Worm (Caenorhabditis elegans): ENCODE results near the gene C30A5.10.
A peak's percentile ranks its signal among the peaks of the same experiment; 100 is the strongest.

The C30A5.10 gene

DNA sequence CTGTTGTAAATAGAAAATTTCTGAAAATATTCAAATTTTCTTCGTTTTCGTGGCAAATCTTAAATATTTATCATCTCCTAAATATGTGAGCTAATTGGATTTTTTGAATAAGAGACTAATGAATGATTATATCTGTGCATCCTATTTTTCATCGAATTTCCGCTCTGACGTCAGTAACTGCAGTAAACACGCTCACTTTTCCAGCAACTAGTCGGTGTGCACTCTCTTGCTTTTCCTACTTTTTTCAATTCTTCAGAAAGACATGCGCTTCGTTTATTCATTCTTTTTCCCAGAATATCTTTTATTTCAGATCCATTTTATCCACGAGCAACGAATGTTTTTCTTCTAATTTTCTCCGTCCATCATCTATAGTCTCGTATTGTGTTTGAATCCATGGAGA lies 19.8 kb upstream of the C30A5.10 start:
- TF ChIP-seq ceh-45 (GFP tag; IDR thresholded peaks at IDR 0.05), result no peak
- no peak for TF ChIP-seq pat-9 (tag; optimal IDR thresholded peaks at IDR 0.05)
- TF ChIP-seq sox-4 (tag; optimal IDR thresholded peaks at IDR 0.05), result no peak
- TF ChIP-seq pag-3 (tag; optimal IDR thresholded peaks at IDR 0.05; ENCODE audit: borderline replicate concordance), result no peak
- TF ChIP-seq ceh-6 (GFP tag; optimal IDR thresholded peaks at IDR 0.05), result no peak
- TF ChIP-seq lin-11 (tag; optimal IDR thresholded peaks at IDR 0.05), result no peak
- no peak for TF ChIP-seq syd-9 (tag; optimal IDR thresholded peaks at IDR 0.05)
- TF ChIP-seq ets-4 (tag; optimal IDR thresholded peaks at IDR 0.05), result no peak
- TF ChIP-seq tbx-7 (tag; optimal IDR thresholded peaks at IDR 0.05), result no peak
- TF ChIP-seq pha-4 (tag; optimal IDR thresholded peaks at IDR 0.05), result no peak
- no peak for TF ChIP-seq pha-2 (tag; optimal IDR thresholded peaks at IDR 0.05)
- no peak for TF ChIP-seq ttx-3 (tag; optimal IDR thresholded peaks at IDR 0.05)
- no peak for TF ChIP-seq fax-1 (tag; optimal IDR thresholded peaks at IDR 0.05)
- no peak for TF ChIP-seq gmeb-2 (tag; optimal IDR thresholded peaks at IDR 0.05)
- no peak for TF ChIP-seq hlh-15 (tag; optimal IDR thresholded peaks at IDR 0.05)
- no peak for TF ChIP-seq che-1 (tag; optimal IDR thresholded peaks at IDR 0.05)
- TF ChIP-seq odd-2 (tag; optimal IDR thresholded peaks at IDR 0.05), result no peak
- no peak for TF ChIP-seq ceh-48 (tag; optimal IDR thresholded peaks at IDR 0.05)

DNA sequence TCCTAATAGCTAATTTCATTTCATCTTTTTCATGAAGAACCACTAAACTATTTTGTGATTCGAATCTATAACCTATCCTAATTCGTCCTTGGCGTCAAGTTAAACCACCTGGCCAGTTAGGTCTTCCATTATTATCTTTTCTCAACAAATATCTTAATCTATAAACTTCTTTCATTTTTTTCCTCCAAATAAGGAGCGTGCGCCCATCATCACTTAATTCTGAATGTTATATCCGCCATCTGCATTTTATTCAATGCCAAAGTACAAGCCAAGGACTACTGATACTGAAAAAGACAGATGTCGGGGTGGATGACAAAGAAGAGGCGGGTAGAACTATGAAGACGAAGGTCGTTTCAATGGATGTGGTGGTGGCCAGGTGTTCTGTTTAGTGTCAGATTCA lies 19.2 kb upstream of the C30A5.10 start:
- TF ChIP-seq sox-4 (tag; optimal IDR thresholded peaks at IDR 0.05), result no peak
- no peak for TF ChIP-seq ceh-30 (tag; optimal IDR thresholded peaks at IDR 0.05)
- no peak for TF ChIP-seq elt-4 (tag; optimal IDR thresholded peaks at IDR 0.05)
- no peak for TF ChIP-seq lim-6 (tag; optimal IDR thresholded peaks at IDR 0.05)
- TF ChIP-seq nfya-1 (tag; optimal IDR thresholded peaks at IDR 0.05), result no peak

DNA sequence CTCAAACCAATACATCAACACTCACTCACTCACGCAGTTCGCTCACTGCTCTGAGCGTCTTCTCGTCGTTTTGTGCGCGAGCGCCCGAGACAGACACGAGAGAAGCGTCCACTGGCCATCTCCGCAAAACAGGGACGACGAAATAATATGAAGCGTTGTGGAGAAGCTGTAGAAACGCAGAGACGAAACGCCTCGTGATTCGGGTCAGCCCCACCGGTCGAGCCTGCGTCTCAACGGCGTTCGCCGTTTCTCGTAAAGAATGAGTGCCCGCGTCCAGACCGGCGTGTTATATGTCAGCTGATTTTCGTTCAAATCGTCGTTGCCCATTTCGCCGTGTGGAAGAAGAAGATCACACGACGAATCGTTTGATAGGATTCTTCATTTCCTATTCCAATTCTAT lies 17.8 kb upstream of the C30A5.10 start, which contains the start of gene fbxl-1:
fbxl-1 (plus strand) TSS at position 320 of the 400 bp plus-strand sequence.
- peak; percentile 13 for TF ChIP-seq F13H6.1 (tag; optimal IDR thresholded peaks at IDR 0.05)
- no peak for TF ChIP-seq sox-2 (GFP tag; IDR thresholded peaks at IDR 0.05)
- peak; percentile 57 for TF ChIP-seq ceh-18 (tag; optimal IDR thresholded peaks at IDR 0.05)
- no peak for TF ChIP-seq unc-3 (GFP tag; conservative IDR thresholded peaks at IDR 0.05)
- TF ChIP-seq unc-3 (tag; optimal IDR thresholded peaks at IDR 0.05), result no peak
- TF ChIP-seq lin-11 (tag; optimal IDR thresholded peaks at IDR 0.05), result no peak
- no peak for TF ChIP-seq pha-2 (tag; optimal IDR thresholded peaks at IDR 0.05)
- TF ChIP-seq elt-2 (tag; optimal IDR thresholded peaks at IDR 0.05), result no peak
- TF ChIP-seq unc-55 (GFP tag; optimal IDR thresholded peaks at IDR 0.05), result peak; percentile 77
- TF ChIP-seq ceh-22 (tag; optimal IDR thresholded peaks at IDR 0.05), result no peak
- no peak for TF ChIP-seq ama-1 (optimal IDR thresholded peaks at IDR 0.05)
- TF ChIP-seq T23F11.4 (GFP tag; optimal IDR thresholded peaks at IDR 0.05), result no peak
- no peak for TF ChIP-seq ceh-2 (tag; optimal IDR thresholded peaks at IDR 0.05)
- TF ChIP-seq ceh-34 (tag; optimal IDR thresholded peaks at IDR 0.05), result peak; percentile 73
- TF ChIP-seq lim-6 (tag; optimal IDR thresholded peaks at IDR 0.05), result no peak
- TF ChIP-seq pros-1 (tag; optimal IDR thresholded peaks at IDR 0.05), result no peak
- TF ChIP-seq hlh-30 (tag; optimal IDR thresholded peaks at IDR 0.05; ENCODE audit: insufficient read depth), result peak; percentile 95
- TF ChIP-seq ceh-14 (tag; optimal IDR thresholded peaks at IDR 0.05), result peak; percentile 13
- no peak for TF ChIP-seq ahr-1 (tag; optimal IDR thresholded peaks at IDR 0.05)
- TF ChIP-seq tbx-7 (tag; optimal IDR thresholded peaks at IDR 0.05), result no peak
- TF ChIP-seq odd-2 (tag; optimal IDR thresholded peaks at IDR 0.05), result no peak
- TF ChIP-seq hlh-6 (tag; optimal IDR thresholded peaks at IDR 0.05), result no peak
- no peak for TF ChIP-seq che-1 (tag; optimal IDR thresholded peaks at IDR 0.05)
- no peak for TF ChIP-seq ref-2 (tag; optimal IDR thresholded peaks at IDR 0.05)
- peak; percentile 66 for TF ChIP-seq tbx-2 (tag; optimal IDR thresholded peaks at IDR 0.05)
- no peak for TF ChIP-seq dve-1 (tag; optimal IDR thresholded peaks at IDR 0.05)
- TF ChIP-seq nfya-1 (tag; optimal IDR thresholded peaks at IDR 0.05), result peak; percentile 52
- TF ChIP-seq rnt-1 (tag; optimal IDR thresholded peaks at IDR 0.05), result peak; percentile 57
- no peak for TF ChIP-seq pag-3 (tag; optimal IDR thresholded peaks at IDR 0.05; ENCODE audit: borderline replicate concordance)
- TF ChIP-seq ceh-31 (tag; optimal IDR thresholded peaks at IDR 0.05), result peak; percentile 58
- TF ChIP-seq npax-4 (tag; optimal IDR thresholded peaks at IDR 0.05), result no peak
- TF ChIP-seq nhr-232 (tag; optimal IDR thresholded peaks at IDR 0.05), result no peak
- TF ChIP-seq ztf-16 (tag; optimal IDR thresholded peaks at IDR 0.05), result peak; percentile 16
- TF ChIP-seq unc-42 (tag; optimal IDR thresholded peaks at IDR 0.05), result peak; percentile 1
